Fruit fly (Drosophila melanogaster): ENCODE measurements around the gene fwe.

The fwe gene

DNA sequence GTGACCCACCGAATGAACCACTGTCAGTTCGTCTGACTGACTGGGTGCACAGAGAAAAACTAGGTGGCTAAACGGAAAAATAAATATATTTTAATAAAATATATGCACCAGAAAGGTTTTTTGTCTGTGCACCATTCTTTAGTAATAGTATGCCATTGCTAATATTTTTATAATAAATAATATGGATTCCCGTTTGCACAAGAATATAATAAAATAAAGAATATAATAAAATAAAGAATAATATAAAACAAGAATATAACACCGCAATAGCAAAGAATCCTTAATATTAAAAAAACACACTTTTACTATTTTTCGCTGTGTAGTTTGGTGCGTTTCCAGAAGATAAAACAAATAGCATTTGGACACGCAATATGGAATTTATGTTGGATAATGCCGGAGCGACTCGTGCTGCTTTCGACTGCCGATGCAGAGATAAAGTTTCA, 47.2 kb downstream of the fwe start:
- no peak for TF ChIP-seq noc (tag; optimal IDR thresholded peaks at IDR 0.05)

DNA sequence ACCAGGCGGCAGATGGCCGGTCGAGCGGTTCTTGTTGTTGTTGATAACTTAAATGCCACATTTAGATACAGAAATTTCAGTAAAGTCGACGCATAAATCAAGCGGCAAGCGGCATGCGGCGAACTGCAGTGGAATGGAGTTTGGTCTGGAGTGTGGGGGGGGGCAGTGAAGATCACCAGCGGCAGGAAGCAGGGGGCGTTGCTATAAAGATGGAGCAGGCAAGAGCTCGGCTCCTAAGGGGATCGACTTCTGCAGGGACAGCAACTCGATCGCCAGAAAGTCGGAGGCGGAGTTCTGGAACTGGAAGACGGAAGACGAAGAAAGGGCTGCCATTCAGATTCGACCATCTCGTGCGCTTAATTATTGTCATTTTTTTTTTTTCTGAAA, 53.0 kb downstream of the fwe start:
- no peak for TF ChIP-seq noc (tag; optimal IDR thresholded peaks at IDR 0.05)

DNA sequence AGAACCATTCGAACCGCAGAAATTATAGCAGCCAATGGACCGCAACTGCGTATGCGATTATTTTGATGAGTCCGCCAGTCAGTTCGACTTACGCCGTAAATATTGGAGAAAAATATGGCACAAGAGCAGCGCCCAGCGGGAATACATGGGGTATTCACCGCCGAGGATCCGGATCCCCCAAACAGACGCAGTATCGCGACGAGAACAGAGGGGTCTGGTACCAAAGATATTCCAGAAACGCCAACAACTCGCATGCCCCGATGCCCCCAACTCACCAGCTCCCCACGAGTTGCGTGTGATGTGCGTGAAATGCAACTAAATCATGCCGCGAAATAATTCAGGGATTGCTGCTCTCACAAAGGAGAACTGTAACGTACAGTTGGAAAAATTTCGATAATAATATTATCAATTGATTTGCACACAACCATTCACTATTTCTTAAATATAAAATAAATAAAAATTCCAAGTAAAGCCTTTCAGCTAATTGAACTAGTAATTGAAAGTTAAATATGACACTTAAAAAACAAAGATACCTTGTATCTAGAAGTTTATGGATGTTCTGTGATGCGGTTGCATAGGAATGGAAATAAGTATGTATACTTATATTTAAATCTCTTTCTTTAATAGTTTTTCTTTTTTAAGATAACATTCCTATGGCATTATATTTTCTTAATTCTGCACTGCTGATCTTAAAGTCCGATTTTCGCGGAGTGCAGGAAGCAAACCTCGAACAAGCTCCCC, 53.6 kb downstream of the fwe start:
- no peak for TF ChIP-seq noc (tag; optimal IDR thresholded peaks at IDR 0.05)

dm6 chr3L:15761918-15762317, 54.3 kb downstream of the fwe start:
- no peak for TF ChIP-seq noc (tag; optimal IDR thresholded peaks at IDR 0.05)

- TF ChIP-seq noc (tag; optimal IDR thresholded peaks at IDR 0.05): no peak
These were observed 55.7 kb downstream of the fwe start for dm6 chr3L:15760467-15760866.
